Worm (Caenorhabditis elegans): ENCODE measurements around the gene sss-1.
A peak's percentile ranks its signal among the peaks of the same experiment; 100 is the strongest.

DNA sequence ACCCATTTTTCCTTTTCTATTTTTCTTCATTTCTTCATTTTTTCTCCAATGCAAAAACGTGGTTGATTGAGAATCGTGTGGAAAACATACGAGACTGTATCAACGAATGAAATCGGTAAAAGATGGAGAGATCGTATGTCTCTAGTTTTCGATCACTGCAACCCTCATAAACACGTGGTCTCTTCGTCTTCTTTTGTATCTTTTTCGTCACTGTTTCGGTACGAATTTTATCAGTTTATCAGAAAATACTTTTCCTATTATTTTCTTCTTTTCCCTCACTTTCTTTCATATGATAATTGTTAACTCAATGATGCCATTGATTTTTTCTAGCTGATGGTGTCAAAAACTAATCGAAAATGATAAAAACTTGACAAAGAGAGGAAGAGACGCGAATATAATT is 17.9 kb downstream of the sss-1 start:
- TF ChIP-seq fkh-10 (GFP tag; optimal IDR thresholded peaks at IDR 0.05) (no peak), ama-1 (optimal IDR thresholded peaks at IDR 0.05) (no peak), ztf-11 (tag; optimal IDR thresholded peaks at IDR 0.05) (no peak), lin-29 (GFP tag; IDR thresholded peaks at IDR 0.05) (no peak), unc-39 (tag; optimal IDR thresholded peaks at IDR 0.05) (no peak), spr-3 (GFP tag; optimal IDR thresholded peaks at IDR 0.05) (no peak), lin-13 (GFP tag; optimal IDR thresholded peaks at IDR 0.05) (no peak), pqm-1 (tag; optimal IDR thresholded peaks at IDR 0.05) (peak; percentile 11), fos-1 (tag; optimal IDR thresholded peaks at IDR 0.05) (no peak), unc-62 (GFP tag; optimal IDR thresholded peaks at IDR 0.05 in 1 of 2) (peak in 1 of 2 experiments; percentile 43), unc-62 (tag; optimal IDR thresholded peaks at IDR 0.05) (no peak)

All from whole organism, L4 larva.